Worm (Caenorhabditis elegans): ENCODE results near the gene C02B4.3.

- TF ChIP-seq sem-2 (GFP tag; optimal IDR thresholded peaks at IDR 0.05), result no peak
- no peak for TF ChIP-seq elt-3 (tag; optimal IDR thresholded peaks at IDR 0.05)
- TF ChIP-seq snpc-4 (tag; optimal IDR thresholded peaks at IDR 0.05), result no peak
- TF ChIP-seq lsy-2 (tag; optimal IDR thresholded peaks at IDR 0.05), result no peak
- no peak for TF ChIP-seq pha-4 (tag; optimal IDR thresholded peaks at IDR 0.05)
- TF ChIP-seq unc-62 (GFP tag; optimal IDR thresholded peaks at IDR 0.05), result no peak
- no peak for TF ChIP-seq flh-1 (GFP tag; optimal IDR thresholded peaks at IDR 0.05)
- TF ChIP-seq nhr-237 (tag; optimal IDR thresholded peaks at IDR 0.05), result no peak
- no peak for TF ChIP-seq ceh-43 (GFP tag; optimal IDR thresholded peaks at IDR 0.05)
- no peak for TF ChIP-seq mep-1 (tag; optimal IDR thresholded peaks at IDR 0.05)
- TF ChIP-seq ceh-39 (tag; optimal IDR thresholded peaks at IDR 0.05), result no peak
- TF ChIP-seq lin-32 (GFP tag; optimal IDR thresholded peaks at IDR 0.05), result no peak
- TF ChIP-seq nhr-28 (tag; optimal IDR thresholded peaks at IDR 0.05), result no peak
- no peak for TF ChIP-seq elt-1 (tag; optimal IDR thresholded peaks at IDR 0.05; ENCODE audit: borderline replicate concordance, insufficient read depth)
Measured at ce11 chrX:12633862-12634404, 25.7 kb downstream of the C02B4.3 start, which contains the start of gene ivns-1.
